Fruit fly (Drosophila melanogaster) whole organism, embryonic: ENCODE measurements around the gene CG13028.
A peak's percentile ranks its signal among the peaks of the same experiment; 100 is the strongest.

Experiments used
- Adf1 ChIP-seq: fragments of 200-800 bp; sonication (Bioruptor generic); IDR thresholded peaks from 2 replicates; pipeline ENCODE4 v1.3.6; 2022; ENCODE audit warnings: missing biosample characterization, missing genetic modification characterization
- Atf3 ChIP-seq: fragments of 200-800 bp; sonication (Bioruptor generic); optimal IDR thresholded peaks from 3 replicates; lab custom pipeline; 2016; ENCODE audit warnings: missing biosample characterization, missing genetic modification characterization
- Awh ChIP-seq: fragments of 200-800 bp; sonication (Bioruptor generic); IDR thresholded peaks from 2 replicates; pipeline ENCODE4, ENCODE4 v1.3.6; 2022; ENCODE audit warnings: missing biosample characterization, missing genetic modification characterization
- CG10321 ChIP-seq: fragments of 200-800 bp; sonication (Bioruptor generic); IDR thresholded peaks from 2 replicates; pipeline ENCODE4 v1.3.6; 2022; ENCODE audit warnings: missing biosample characterization, missing genetic modification characterization
- CG10431 ChIP-seq: fragments of 200-800 bp; sonication (Bioruptor generic); optimal IDR thresholded peaks from 3 replicates; lab custom pipeline; 2018; ENCODE audit warnings: missing biosample characterization, mild to moderate bottlenecking, missing genetic modification characterization
- CG10543 ChIP-seq: fragments of 200-800 bp; sonication (Bioruptor generic); optimal IDR thresholded peaks from 3 replicates; lab custom pipeline; 2017; ENCODE audit warnings: missing biosample characterization, mild to moderate bottlenecking, missing genetic modification characterization, moderate library complexity
- CG12769 ChIP-seq: fragments of 200-800 bp; sonication (Bioruptor generic); optimal IDR thresholded peaks from 2 replicates; lab custom pipeline; 2019; ENCODE audit warnings: missing biosample characterization, mild to moderate bottlenecking, missing genetic modification characterization, moderate library complexity
- CG13123 ChIP-seq: fragments of 200-800 bp; sonication (Bioruptor generic); optimal IDR thresholded peaks from 2 replicates; lab custom pipeline; 2016; ENCODE audit warnings: missing biosample characterization, missing genetic modification characterization
- CG13287 ChIP-seq: fragments of 200-800 bp; sonication (Bioruptor generic); IDR thresholded peaks from 2 replicates; pipeline ENCODE4 v1.3.6; 2022; ENCODE audit warnings: missing biosample characterization, missing genetic modification characterization; ENCODE audit not compliant: partially characterized antibody
- CG15269 ChIP-seq: fragments of 200-800 bp; sonication (Bioruptor generic); optimal IDR thresholded peaks from 2 replicates; lab custom pipeline; 2018; ENCODE audit warnings: missing biosample characterization, mild to moderate bottlenecking, missing genetic modification characterization, moderate library complexity
- CG15696 ChIP-seq: fragments of 200-800 bp; sonication (Bioruptor generic); optimal IDR thresholded peaks from 2 replicates; lab custom pipeline; 2019; ENCODE audit warnings: missing biosample characterization, mild to moderate bottlenecking, missing genetic modification characterization, moderate library complexity
- CG17361 ChIP-seq: fragments of 200-800 bp; sonication (Bioruptor generic); IDR thresholded peaks from 3 replicates; pipeline ENCODE4 v1.3.6; 2022; ENCODE audit warnings: missing biosample characterization, missing genetic modification characterization
- CG1832 ChIP-seq: fragments of 200-800 bp; sonication (Bioruptor generic); optimal IDR thresholded peaks from 2 replicates; lab custom pipeline; 2017; ENCODE audit warnings: missing biosample characterization, mild to moderate bottlenecking, missing genetic modification characterization, inconsistent platforms
- CG31224 ChIP-seq: fragments of 200-800 bp; sonication (Bioruptor generic); IDR thresholded peaks from 2 replicates; pipeline ENCODE4 v1.3.6; 2022; ENCODE audit warnings: missing biosample characterization, missing genetic modification characterization
- CG4282 ChIP-seq: fragments of 200-800 bp; sonication (Bioruptor generic); optimal IDR thresholded peaks from 2 replicates; lab custom pipeline; 2016; ENCODE audit warnings: missing biosample characterization, missing genetic modification characterization
- CG5180 ChIP-seq: fragments of 200-800 bp; sonication (Bioruptor generic); optimal IDR thresholded peaks from 3 replicates; lab custom pipeline; 2017; ENCODE audit warnings: missing biosample characterization, missing genetic modification characterization, mild to moderate bottlenecking, moderate library complexity, missing genetic modification reagents
- CG6175 ChIP-seq: fragments of 200-800 bp; sonication (Bioruptor generic); IDR thresholded peaks from 3 replicates; pipeline ENCODE4 v1.3.6; 2022; ENCODE audit warnings: missing biosample characterization, missing genetic modification characterization
- CG7786 ChIP-seq: fragments of 200-800 bp; sonication (Bioruptor generic); optimal IDR thresholded peaks from 2 replicates; lab custom pipeline; 2016; ENCODE audit warnings: missing biosample characterization, missing genetic modification characterization
- CG8290 ChIP-seq, 3 experiments: fragments of 200-800 bp; sonication (Bioruptor generic); optimal IDR thresholded peaks; 2 replicates each; lab custom pipeline; 2016 to 2019; ENCODE audit warnings: missing biosample characterization in 3 of 3, missing genetic modification characterization in 3 of 3, mild to moderate bottlenecking in 2 of 3, moderate library complexity in 1 of 3
- CG9609 ChIP-seq: fragments of 200-800 bp; sonication (Bioruptor generic); optimal IDR thresholded peaks from 3 replicates; lab custom pipeline; 2016; ENCODE audit warnings: missing biosample characterization, missing genetic modification characterization
- D19B ChIP-seq: fragments of 200-800 bp; sonication (Bioruptor generic); optimal IDR thresholded peaks from 2 replicates; lab custom pipeline; 2017; ENCODE audit warnings: missing biosample characterization, mild to moderate bottlenecking, missing genetic modification characterization
- Deaf1 ChIP-seq: fragments of 200-800 bp; optimal IDR thresholded peaks from 3 replicates; lab custom pipeline; 2019; ENCODE audit warnings: missing biosample characterization, mild to moderate bottlenecking, missing genetic modification characterization, moderate library complexity
- ERR ChIP-seq: fragments of 200-800 bp; sonication (Bioruptor generic); optimal IDR thresholded peaks from 2 replicates; lab custom pipeline; 2016; ENCODE audit warnings: missing biosample characterization, missing genetic modification characterization
- GATAe ChIP-seq: fragments of 200-800 bp; sonication (Bioruptor generic); conservative IDR thresholded peaks from 2 replicates; pipeline ENCODE4 v1.3.6; 2022; ENCODE audit warnings: missing biosample characterization, missing genetic modification characterization
- Hsf ChIP-seq: fragments of 200-800 bp; sonication (Bioruptor generic); optimal IDR thresholded peaks from 3 replicates; lab custom pipeline; 2016; ENCODE audit warnings: missing biosample characterization, missing genetic modification characterization
- Jarid2 ChIP-seq: fragments of 200-800 bp; sonication (Bioruptor generic); optimal IDR thresholded peaks from 3 replicates; lab custom pipeline; 2017; ENCODE audit warnings: mild to moderate bottlenecking, missing biosample characterization, missing genetic modification reagents, missing genetic modification characterization
- Nf-YC ChIP-seq: fragments of 200-800 bp; optimal IDR thresholded peaks from 3 replicates; lab custom pipeline; 2019; ENCODE audit warnings: missing biosample characterization, mild to moderate bottlenecking, missing genetic modification characterization, moderate library complexity
- Pdp1 ChIP-seq, 2 experiments: fragments of 200-800 bp; sonication (Bioruptor generic); optimal IDR thresholded peaks; 3 replicates each; lab custom pipeline; 2016; ENCODE audit warnings: missing biosample characterization in 2 of 2, missing genetic modification characterization in 2 of 2, mild to moderate bottlenecking in 1 of 2, moderate library complexity in 1 of 2
- Trl ChIP-seq, 3 experiments: fragments of >200 bp in 2 of 3; fragments of 200-800 bp in 1 of 3; sonication (Bioruptor generic) in 1 of 3; optimal IDR thresholded peaks; 2 replicates in 1 of 3; 3 replicates in 2 of 3; lab custom pipeline; 2016 to 2017; ENCODE audit warnings: missing biosample characterization in 1 of 3, missing genetic modification characterization in 1 of 3
- Vsx1 ChIP-seq: fragments of 200-800 bp; sonication (Bioruptor generic); optimal IDR thresholded peaks from 2 replicates; lab custom pipeline; 2017; ENCODE audit warnings: missing biosample characterization, mild to moderate bottlenecking, missing genetic modification characterization, missing genetic modification reagents
- btn ChIP-seq: fragments of 200-800 bp; sonication (Bioruptor generic); optimal IDR thresholded peaks from 2 replicates; lab custom pipeline; 2016; ENCODE audit warnings: missing biosample characterization, missing genetic modification characterization
- cg ChIP-seq: fragments of 200-800 bp; sonication (Bioruptor generic); optimal IDR thresholded peaks from 3 replicates; lab custom pipeline; 2019; ENCODE audit warnings: missing biosample characterization, mild to moderate bottlenecking, missing genetic modification characterization, moderate library complexity
- chinmo ChIP-seq: fragments of 200-800 bp; sonication (Bioruptor generic); IDR thresholded peaks from 4 replicates; pipeline ENCODE4 v1.3.6; 2022; ENCODE audit warnings: missing biosample characterization, missing genetic modification characterization; ENCODE audit not compliant: partially characterized antibody
- crol ChIP-seq: fragments of 200-800 bp; sonication (Bioruptor generic); IDR thresholded peaks from 2 replicates; pipeline ENCODE4 v1.3.6; 2022; ENCODE audit warnings: missing biosample characterization, missing genetic modification characterization
- dm ChIP-seq: fragments of 200-800 bp; sonication (Bioruptor generic); optimal IDR thresholded peaks from 3 replicates; lab custom pipeline; 2016; ENCODE audit warnings: missing biosample characterization, missing genetic modification characterization
- exex ChIP-seq: fragments of 200-800 bp; sonication (Bioruptor generic); optimal IDR thresholded peaks from 4 replicates; lab custom pipeline; 2018; ENCODE audit warnings: missing biosample characterization, mild to moderate bottlenecking, missing genetic modification characterization, moderate library complexity
- ftz-f1 ChIP-seq: fragments of 200-800 bp; sonication (Bioruptor generic); optimal IDR thresholded peaks from 2 replicates; lab custom pipeline; 2016; ENCODE audit warnings: missing biosample characterization, missing genetic modification characterization
- grn ChIP-seq: fragments of 200-800 bp; sonication (Bioruptor generic); optimal IDR thresholded peaks from 3 replicates; lab custom pipeline; 2017; ENCODE audit warnings: missing biosample characterization, missing genetic modification characterization
- gro ChIP-seq: fragments of 200-800 bp; sonication (Bioruptor generic); optimal IDR thresholded peaks from 2 replicates; lab custom pipeline; 2016; ENCODE audit warnings: missing biosample characterization, missing genetic modification characterization
- lola ChIP-seq, 3 experiments: fragments of >200 bp in 2 of 3; fragments of 200-800 bp in 1 of 3; sonication (Bioruptor generic) in 1 of 3; optimal IDR thresholded peaks; 2 replicates each; lab custom pipeline; 2017 to 2019; ENCODE audit warnings: missing biosample characterization in 3 of 3, missing genetic modification characterization in 3 of 3, mild to moderate bottlenecking in 1 of 3, moderate library complexity in 1 of 3
- oc ChIP-seq: fragments of 200-800 bp; sonication (Bioruptor generic); optimal IDR thresholded peaks from 2 replicates; lab custom pipeline; 2018; ENCODE audit warnings: missing biosample characterization, mild to moderate bottlenecking, missing genetic modification characterization, moderate library complexity
- otp ChIP-seq: fragments of 200-800 bp; sonication (Bioruptor generic); IDR thresholded peaks from 3 replicates; pipeline ENCODE4, ENCODE4 v1.3.6; 2022; ENCODE audit warnings: missing biosample characterization, missing genetic modification characterization
- scrt ChIP-seq: fragments of 200-800 bp; sonication (Bioruptor generic); optimal IDR thresholded peaks from 2 replicates; lab custom pipeline; 2018; ENCODE audit warnings: missing biosample characterization, mild to moderate bottlenecking, missing genetic modification characterization, moderate library complexity
- sr ChIP-seq: fragments of 200-800 bp; sonication (Bioruptor generic); IDR thresholded peaks from 3 replicates; pipeline ENCODE4 v1.3.6; 2022; ENCODE audit warnings: missing biosample characterization, missing genetic modification characterization
- tgo ChIP-seq: fragments of 200-800 bp; sonication (Bioruptor generic); IDR thresholded peaks from 3 replicates; pipeline ENCODE4 v1.3.6; 2022; ENCODE audit warnings: missing biosample characterization, missing genetic modification characterization
- wor ChIP-seq: fragments of 200-800 bp; sonication (Bioruptor generic); IDR thresholded peaks from 2 replicates; pipeline ENCODE4 v1.3.6; 2022; ENCODE audit warnings: missing biosample characterization, missing genetic modification characterization

The CG13028 gene

dm6 chr3L:16875959-16876358 is 47.1 kb upstream of the CG13028 start:
- TF ChIP-seq crol (GFP tag; lab: Robert Waterston, UW) (no peak), CG9609 (GFP tag; lab: Kevin White, UChicago) (no peak), lola (GFP tag; optimal IDR thresholded peaks at IDR 0.05; lab: Kevin White, UChicago) (no peak), GATAe (GFP tag; lab: Robert Waterston, UW) (no peak), sr (GFP tag; lab: Robert Waterston, UW) (0 out of 3 replicates have a peak, but pooled peaks have one; percentile 30), grn (GFP tag; lab: Kevin White, UChicago) (peak; percentile 15), CG6175 (GFP tag; lab: Robert Waterston, UW) (peak; percentile 31; the same call in 1 of the 3 replicates), CG7786 (GFP tag; lab: Kevin White, UChicago) (no peak), CG5180 (GFP tag; lab: Kevin White, UChicago) (no peak), tgo (GFP tag; lab: Robert Waterston, UW) (no peak), Awh (GFP tag; lab: Robert Waterston, UW) (peak; percentile 74), chinmo (GFP tag; lab: Robert Waterston, UW) (peak; percentile 78; the same call in 2 of the 4 replicates)

- TF ChIP-seq CG10431 (GFP tag; lab: Kevin White, UChicago) (no peak), CG1832 (peak; percentile 57), dm (GFP tag; lab: Kevin White, UChicago) (no peak), CG31224 (GFP tag; lab: Robert Waterston, UW) (peak; percentile 78), ftz-f1 (GFP tag; lab: Kevin White, UChicago) (peak; percentile 80), Adf1 (GFP tag; lab: Robert Waterston, UW) (peak; percentile 45; the same call in 1 of the 2 replicates), grn (GFP tag; lab: Kevin White, UChicago) (peak; percentile 71), Pdp1 (GFP tag; optimal IDR thresholded peaks at IDR 0.05; lab: Kevin White, UChicago) (peak in 1 of 2 experiments; percentile 22), otp (no peak), wor (GFP tag; lab: Robert Waterston, UW) (no peak), CG4282 (GFP tag; lab: Kevin White, UChicago) (no peak), chinmo (GFP tag; lab: Robert Waterston, UW) (peak; percentile 93; the same call in 3 of the 4 replicates), scrt (GFP tag; lab: Kevin White, UChicago) (no peak), Hsf (no peak), Jarid2 (GFP tag; lab: Kevin White, UChicago) (peak; percentile 27), D19B (GFP tag; lab: Kevin White, UChicago) (peak; percentile 33), btn (GFP tag; lab: Kevin White, UChicago) (no peak), CG12769 (tag; lab: Kevin White, UChicago) (peak; percentile 2), Nf-YC (tag; lab: Kevin White, UChicago) (peak; percentile 23), Deaf1 (tag; lab: Kevin White, UChicago) (peak; percentile 56), Trl (optimal IDR thresholded peaks at IDR 0.05; lab: Kevin White, UChicago) (peak in 1 of 2 experiments; percentile 11), Trl (GFP tag; optimal IDR thresholded peaks at IDR 0.05; lab: Kevin White, UChicago) (no peak), gro (GFP tag; lab: Kevin White, UChicago) (peak; percentile 57), CG10543 (GFP tag; lab: Kevin White, UChicago) (peak; percentile 60), CG17361 (no peak), Atf3 (GFP tag; lab: Kevin White, UChicago) (no peak), CG13287 (GFP tag; lab: Robert Waterston, UW) (peak; percentile 27; the same call in 1 of the 2 replicates), Vsx1 (GFP tag; lab: Kevin White, UChicago) (peak; percentile 68), ERR (GFP tag; lab: Kevin White, UChicago) (no peak), cg (GFP tag; lab: Kevin White, UChicago) (peak; percentile 35), CG15269 (tag; lab: Kevin White, UChicago) (peak; percentile 51), oc (tag; lab: Kevin White, UChicago) (peak; percentile 18), CG13123 (GFP tag; lab: Kevin White, UChicago) (no peak), CG15696 (no peak), CG10321 (GFP tag; lab: Robert Waterston, UW) (peak; percentile 89), exex (tag; lab: Kevin White, UChicago) (no peak), CG8290 (GFP tag; optimal IDR thresholded peaks at IDR 0.05; lab: Kevin White, UChicago) (no peak), CG8290 (tag; optimal IDR thresholded peaks at IDR 0.05; lab: Kevin White, UChicago) (peak in 1 of 2 experiments; percentile 19)
Observed at dm6 chr3L:16876785-16877468, 46.1 kb upstream of the CG13028 start, which contains the start of gene CG32170. CG32170 (plus strand) TSS chr3L:16877309.
